Fruit fly (Drosophila melanogaster): ENCODE measurements around the gene PDCD-5.

- TF ChIP-seq ttk (optimal IDR thresholded peaks at IDR 0.05) (no peak), psq (optimal IDR thresholded peaks at IDR 0.05) (no peak), Myc (optimal IDR thresholded peaks at IDR 0.05) (no peak)
Measured at dm6 chr3L:16252255-16252654, 20.4 kb upstream of the PDCD-5 start, which contains the start of gene CG13055.

Measured in Kc167 (cell line).